Fruit fly (Drosophila melanogaster) whole organism, embryonic: ENCODE measurements around the gene Hpd.

Experiments
- CG10565 ChIP-seq: fragments of 200-800 bp; sonication (Bioruptor generic); optimal IDR thresholded peaks from 3 replicates; lab custom pipeline; 2016; ENCODE audit warnings: missing biosample characterization, mild to moderate bottlenecking, missing genetic modification characterization
- CG10654 ChIP-seq: fragments of 200-800 bp; sonication (Bioruptor generic); optimal IDR thresholded peaks from 2 replicates; lab custom pipeline; 2016; ENCODE audit warnings: missing biosample characterization, missing genetic modification characterization
- CG11456 ChIP-seq: fragments of 200-800 bp; sonication (Bioruptor generic); IDR thresholded peaks from 3 replicates; pipeline ENCODE4 v1.3.6; 2022; ENCODE audit warnings: missing biosample characterization, missing genetic modification characterization
- CG11696 ChIP-seq: fragments of 200-800 bp; sonication (Bioruptor generic); IDR thresholded peaks from 2 replicates; pipeline ENCODE4 v1.3.6; 2022; ENCODE audit warnings: missing biosample characterization, missing genetic modification characterization
- CG12744 ChIP-seq: fragments of 200-800 bp; sonication (Bioruptor generic); optimal IDR thresholded peaks from 2 replicates; lab custom pipeline; 2016; ENCODE audit warnings: missing biosample characterization, missing genetic modification characterization
- CG13624 ChIP-seq: fragments of 200-800 bp; sonication (Bioruptor generic); optimal IDR thresholded peaks from 2 replicates; lab custom pipeline; 2016; ENCODE audit warnings: missing biosample characterization, missing genetic modification characterization
- CG17912 ChIP-seq: fragments of 200-800 bp; sonication (Bioruptor generic); optimal IDR thresholded peaks from 2 replicates; lab custom pipeline; 2018; ENCODE audit warnings: missing biosample characterization, mild to moderate bottlenecking, missing genetic modification characterization
- CG2199 ChIP-seq: fragments of 200-800 bp; sonication (Bioruptor generic); IDR thresholded peaks from 3 replicates; pipeline ENCODE4 v1.3.6; 2022; ENCODE audit warnings: missing biosample characterization, missing genetic modification characterization
- CG32767 ChIP-seq: fragments of 200-800 bp; sonication (Bioruptor generic); IDR thresholded peaks from 2 replicates; pipeline ENCODE4 v1.3.6; 2022; ENCODE audit warnings: missing biosample characterization, missing genetic modification characterization
- CG3407 ChIP-seq: fragments of 200-800 bp; sonication (Bioruptor generic); optimal IDR thresholded peaks from 2 replicates; lab custom pipeline; 2018; ENCODE audit warnings: missing biosample characterization, mild to moderate bottlenecking, missing genetic modification characterization
- CG34224 ChIP-seq: fragments of 200-800 bp; sonication (Bioruptor generic); IDR thresholded peaks from 3 replicates; pipeline ENCODE4 v1.3.6; 2022; ENCODE audit warnings: missing biosample characterization, missing genetic modification characterization; ENCODE audit not compliant: partially characterized antibody
- CG4404 ChIP-seq: fragments of 200-800 bp; sonication (Bioruptor generic); IDR thresholded peaks from 2 replicates; pipeline ENCODE4 v1.3.6; 2022; ENCODE audit warnings: missing biosample characterization, missing genetic modification characterization
- CG8924 ChIP-seq: fragments of 200-800 bp; optimal IDR thresholded peaks from 3 replicates; lab custom pipeline; 2019; ENCODE audit warnings: missing biosample characterization, mild to moderate bottlenecking, missing genetic modification characterization, moderate library complexity
- CG9797 ChIP-seq: fragments of 200-800 bp; sonication (Bioruptor generic); optimal IDR thresholded peaks from 3 replicates; lab custom pipeline; 2018; ENCODE audit warnings: missing biosample characterization, mild to moderate bottlenecking, missing genetic modification characterization
- Camta ChIP-seq: fragments of 200-800 bp; sonication (Bioruptor generic); optimal IDR thresholded peaks from 2 replicates; lab custom pipeline; 2016; ENCODE audit warnings: missing biosample characterization, missing genetic modification characterization
- CoRest ChIP-seq: fragments of 200-800 bp; sonication (Bioruptor generic); optimal IDR thresholded peaks from 3 replicates; lab custom pipeline; 2018; ENCODE audit warnings: missing biosample characterization, mild to moderate bottlenecking, missing genetic modification characterization, moderate library complexity
- CrebB ChIP-seq: fragments of 200-800 bp; sonication (Bioruptor generic); optimal IDR thresholded peaks from 3 replicates; lab custom pipeline; 2018; ENCODE audit warnings: missing biosample characterization, mild to moderate bottlenecking, missing genetic modification characterization
- Dek ChIP-seq: fragments of 200-800 bp; sonication (Bioruptor generic); optimal IDR thresholded peaks from 3 replicates; lab custom pipeline; 2019; ENCODE audit warnings: missing biosample characterization, mild to moderate bottlenecking, missing genetic modification characterization, moderate library complexity
- Gug ChIP-seq: fragments of 200-800 bp; sonication (Bioruptor generic); IDR thresholded peaks from 4 replicates; pipeline ENCODE4 v1.3.6; 2022; ENCODE audit warnings: missing biosample characterization, missing genetic modification characterization
- HLH54F ChIP-seq: fragments of 200-800 bp; sonication (Bioruptor generic); optimal IDR thresholded peaks from 3 replicates; lab custom pipeline; 2016; ENCODE audit warnings: missing biosample characterization, missing genetic modification characterization
- Hr3 ChIP-seq: fragments of 200-800 bp; sonication (Bioruptor generic); optimal IDR thresholded peaks from 3 replicates; lab custom pipeline; 2016; ENCODE audit warnings: missing biosample characterization, missing genetic modification characterization
- Lim3 ChIP-seq: fragments of 200-800 bp; sonication (Bioruptor generic); IDR thresholded peaks from 2 replicates; pipeline ENCODE4 v1.3.6; 2022; ENCODE audit warnings: missing biosample characterization, missing genetic modification characterization
- MTF-1 ChIP-seq: fragments of 200-800 bp; sonication (Bioruptor generic); optimal IDR thresholded peaks from 2 replicates; lab custom pipeline; 2018; ENCODE audit warnings: missing biosample characterization, mild to moderate bottlenecking, missing genetic modification characterization, borderline replicate concordance
- NC2α ChIP-seq: fragments of 200-800 bp; sonication (Bioruptor generic); optimal IDR thresholded peaks from 2 replicates; lab custom pipeline; 2016; ENCODE audit warnings: missing biosample characterization, missing genetic modification characterization
- NK7.1 ChIP-seq: fragments of 200-800 bp; sonication (Bioruptor generic); optimal IDR thresholded peaks from 3 replicates; lab custom pipeline; 2016; ENCODE audit warnings: missing biosample characterization, missing genetic modification characterization
- Sox102F ChIP-seq: fragments of 200-800 bp; sonication (Bioruptor generic); optimal IDR thresholded peaks from 2 replicates; lab custom pipeline; 2018; ENCODE audit warnings: missing biosample characterization, mild to moderate bottlenecking, missing genetic modification characterization, moderate library complexity
- YL-1 ChIP-seq: fragments of 200-800 bp; sonication (Bioruptor generic); optimal IDR thresholded peaks from 3 replicates; lab custom pipeline; 2017; ENCODE audit warnings: missing biosample characterization, mild to moderate bottlenecking, missing genetic modification characterization
- cas ChIP-seq: fragments of 200-800 bp; sonication (Bioruptor generic); IDR thresholded peaks from 2 replicates; pipeline ENCODE4 v1.3.6; 2022; ENCODE audit warnings: missing biosample characterization, missing genetic modification characterization
- corto ChIP-seq: fragments of 200-800 bp; sonication (Bioruptor generic); optimal IDR thresholded peaks from 2 replicates; lab custom pipeline; 2016; ENCODE audit warnings: missing biosample characterization, mild to moderate bottlenecking, missing genetic modification characterization, moderate library complexity
- crp ChIP-seq, 2 experiments: fragments of 200-800 bp; sonication (Bioruptor generic); optimal IDR thresholded peaks; 2 replicates in 1 of 2; 3 replicates in 1 of 2; lab custom pipeline; 2017; ENCODE audit warnings: missing biosample characterization in 2 of 2, missing genetic modification characterization in 2 of 2, mild to moderate bottlenecking in 1 of 2, moderate library complexity in 1 of 2
- dm ChIP-seq: fragments of 200-800 bp; sonication (Bioruptor generic); optimal IDR thresholded peaks from 3 replicates; lab custom pipeline; 2016; ENCODE audit warnings: missing biosample characterization, missing genetic modification characterization
- fru ChIP-seq: fragments of >200 bp; optimal IDR thresholded peaks from 2 replicates; lab custom pipeline; 2017
- gfzf ChIP-seq: fragments of 200-800 bp; sonication (Bioruptor generic); optimal IDR thresholded peaks from 2 replicates; lab custom pipeline; 2016; ENCODE audit warnings: missing biosample characterization, mild to moderate bottlenecking, missing genetic modification characterization, moderate library complexity
- h ChIP-seq: fragments of >200 bp; optimal IDR thresholded peaks from 2 replicates; lab custom pipeline; 2017
- lab ChIP-seq: fragments of 200-800 bp; sonication (Bioruptor generic); optimal IDR thresholded peaks from 3 replicates; lab custom pipeline; 2017; ENCODE audit warnings: missing biosample characterization, missing genetic modification characterization, mild to moderate bottlenecking, moderate library complexity, missing genetic modification reagents
- lilli ChIP-seq: fragments of 200-800 bp; sonication (Bioruptor generic); optimal IDR thresholded peaks from 3 replicates; lab custom pipeline; 2016; ENCODE audit warnings: missing biosample characterization, missing genetic modification characterization
- mam ChIP-seq: fragments of 200-800 bp; sonication (Bioruptor generic); optimal IDR thresholded peaks from 3 replicates; lab custom pipeline; 2016; ENCODE audit warnings: missing biosample characterization, missing genetic modification characterization
- odd ChIP-seq: fragments of 200-800 bp; sonication (Bioruptor generic); optimal IDR thresholded peaks from 2 replicates; lab custom pipeline; 2017; ENCODE audit warnings: missing biosample characterization, mild to moderate bottlenecking, missing genetic modification characterization
- pfk ChIP-seq: fragments of 200-800 bp; sonication (Bioruptor generic); optimal IDR thresholded peaks from 2 replicates; lab custom pipeline; 2018; ENCODE audit warnings: missing biosample characterization, mild to moderate bottlenecking, missing genetic modification characterization, moderate library complexity
- phol ChIP-seq: fragments of 200-800 bp; sonication (Bioruptor generic); optimal IDR thresholded peaks from 3 replicates; lab custom pipeline; 2018; ENCODE audit warnings: missing biosample characterization, mild to moderate bottlenecking, missing genetic modification characterization, moderate library complexity
- pum ChIP-seq: fragments of 200-800 bp; sonication (Bioruptor generic); optimal IDR thresholded peaks from 2 replicates; lab custom pipeline; 2016; ENCODE audit warnings: missing biosample characterization, missing genetic modification characterization
- rib ChIP-seq: fragments of 200-800 bp; sonication (Bioruptor generic); IDR thresholded peaks from 2 replicates; pipeline ENCODE4 v1.3.6; 2022; ENCODE audit warnings: missing biosample characterization, missing genetic modification characterization
- run ChIP-seq: fragments of 200-800 bp; sonication (Bioruptor generic); optimal IDR thresholded peaks from 3 replicates; lab custom pipeline; 2018; ENCODE audit warnings: missing biosample characterization, mild to moderate bottlenecking, missing genetic modification characterization
- sima ChIP-seq: fragments of 200-800 bp; sonication (Bioruptor generic); optimal IDR thresholded peaks from 2 replicates; lab custom pipeline; 2016; ENCODE audit warnings: missing biosample characterization, missing genetic modification characterization
- slbo ChIP-seq: fragments of 200-800 bp; sonication (Bioruptor generic); IDR thresholded peaks from 2 replicates; pipeline ENCODE4 v1.3.6; 2022; ENCODE audit warnings: missing biosample characterization, missing genetic modification characterization
- slp2 ChIP-seq: fragments of 200-800 bp; sonication (Bioruptor generic); optimal IDR thresholded peaks from 2 replicates; lab custom pipeline; 2016; ENCODE audit warnings: missing biosample characterization, missing genetic modification characterization
- so ChIP-seq: fragments of 200-800 bp; sonication (Bioruptor generic); IDR thresholded peaks from 3 replicates; pipeline ENCODE4 v1.3.6; 2022; ENCODE audit warnings: missing biosample characterization, missing genetic modification characterization
- sr ChIP-seq: fragments of 200-800 bp; sonication (Bioruptor generic); IDR thresholded peaks from 3 replicates; pipeline ENCODE4 v1.3.6; 2022; ENCODE audit warnings: missing biosample characterization, missing genetic modification characterization
- stc ChIP-seq: fragments of 200-800 bp; sonication (Bioruptor generic); IDR thresholded peaks from 2 replicates; pipeline ENCODE4 v1.3.6; 2022; ENCODE audit warnings: missing biosample characterization, missing genetic modification characterization
- stwl ChIP-seq: fragments of 200-800 bp; sonication (Bioruptor generic); optimal IDR thresholded peaks from 3 replicates; lab custom pipeline; 2018; ENCODE audit warnings: missing biosample characterization, mild to moderate bottlenecking, missing genetic modification characterization, moderate library complexity

Hpd gene

DNA sequence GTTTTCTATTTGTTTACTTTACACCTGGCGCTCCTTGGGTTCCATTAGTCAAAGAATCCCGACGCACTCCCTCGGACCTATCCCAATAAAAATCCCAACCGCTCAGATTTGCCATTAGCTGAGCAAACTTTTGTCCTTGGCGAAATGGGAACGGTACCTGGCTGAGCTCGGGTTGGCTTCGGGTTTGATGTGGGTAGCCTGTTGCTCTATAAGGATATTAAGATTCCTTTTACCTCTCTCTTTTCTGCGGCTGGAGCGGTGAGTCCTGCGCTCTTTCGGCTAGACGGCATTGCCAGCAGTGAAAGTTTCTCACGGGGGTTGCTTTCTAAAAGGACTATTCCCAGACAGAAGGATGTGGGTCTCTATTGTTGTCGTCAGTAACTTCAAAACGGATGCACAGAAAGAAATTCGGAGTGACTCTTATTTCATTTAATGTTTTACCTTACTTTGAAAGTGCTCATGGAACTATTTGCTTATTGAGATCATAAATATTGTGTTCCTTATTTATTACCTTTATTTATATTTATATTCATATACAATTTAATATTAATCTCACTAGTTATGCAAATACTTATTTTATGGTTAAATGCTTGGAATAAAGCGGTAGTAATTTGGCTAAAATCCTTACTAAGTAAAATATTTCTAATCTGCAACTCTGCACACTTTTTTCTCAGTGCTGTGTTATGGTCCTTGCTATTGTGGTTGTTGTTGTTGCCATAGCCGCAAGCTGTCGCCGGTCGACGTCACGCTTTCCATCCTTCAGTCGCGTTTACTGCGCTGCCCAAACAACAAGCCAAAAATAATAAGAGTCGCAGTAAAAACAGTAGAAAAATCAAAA lies 2.2 kb upstream of the Hpd start, which contains the start of gene CG5910 (continued):
- peak; percentile 95 for TF ChIP-seq CoRest
- no peak for TF ChIP-seq pfk (GFP tag; lab: Kevin White, UChicago)
- peak; percentile 93 for TF ChIP-seq phol
- TF ChIP-seq cas (GFP tag; lab: Robert Waterston, UW), result no peak
- TF ChIP-seq NK7.1 (GFP tag; lab: Kevin White, UChicago), result no peak
- peak; percentile 51; the same call in 1 of the 4 replicates for TF ChIP-seq Gug
- TF ChIP-seq so (GFP tag; lab: Robert Waterston, UW), result peak; percentile 76
- peak; percentile 16 for TF ChIP-seq CG13624 (GFP tag; lab: Kevin White, UChicago)
- no peak for TF ChIP-seq CG34224 (GFP tag; lab: Robert Waterston, UW)
- peak; percentile 74 for TF ChIP-seq CG32767
- no peak for TF ChIP-seq CG17912 (GFP tag; lab: Kevin White, UChicago)
- no peak for TF ChIP-seq NC2α (GFP tag; lab: Kevin White, UChicago)
- TF ChIP-seq CG12744, result no peak
- TF ChIP-seq CG11696, result peak; percentile 66; the same call in 1 of the 2 replicates
- peak; percentile 21 for TF ChIP-seq HLH54F (GFP tag; lab: Kevin White, UChicago)
- peak; percentile 78 for TF ChIP-seq CG3407 (GFP tag; lab: Kevin White, UChicago)
- TF ChIP-seq lilli (GFP tag; lab: Kevin White, UChicago), result peak; percentile 63
- peak; percentile 87 for TF ChIP-seq odd
- peak; percentile 89 for TF ChIP-seq Dek (tag; lab: Kevin White, UChicago)
- 0 out of 2 replicates have a peak, but pooled peaks have one; percentile 19 for TF ChIP-seq Lim3 (GFP tag; lab: Robert Waterston, UW)
- TF ChIP-seq Camta, result no peak
- no peak for TF ChIP-seq CG9797 (GFP tag; lab: Kevin White, UChicago)
- TF ChIP-seq crp (GFP tag; optimal IDR thresholded peaks at IDR 0.05; lab: Kevin White, UChicago), result peak in 1 of 2 experiments; percentile 38
- TF ChIP-seq CrebB, result peak; percentile 81
- TF ChIP-seq fru (lab: Kevin White, UChicago), result no peak
- no peak for TF ChIP-seq CG10565
- TF ChIP-seq Sox102F, result peak; percentile 88
- TF ChIP-seq pum (GFP tag; lab: Kevin White, UChicago), result no peak
- TF ChIP-seq slbo, result peak; percentile 83
- TF ChIP-seq YL-1 (GFP tag; lab: Kevin White, UChicago), result peak; percentile 64
- TF ChIP-seq CG4404 (GFP tag; lab: Robert Waterston, UW), result no peak; the same call in none of the 2 replicates
- no peak for TF ChIP-seq h
- no peak for TF ChIP-seq CG2199 (GFP tag; lab: Robert Waterston, UW)
- TF ChIP-seq sima, result no peak
- TF ChIP-seq rib, result peak; percentile 60
- peak; percentile 84 for TF ChIP-seq run (tag; lab: Kevin White, UChicago)
- no peak for TF ChIP-seq dm
- TF ChIP-seq MTF-1 (GFP tag; lab: Kevin White, UChicago), result peak; percentile 53
- TF ChIP-seq lab (GFP tag; lab: Kevin White, UChicago), result no peak
- peak; percentile 76 for TF ChIP-seq CG10654 (GFP tag; lab: Kevin White, UChicago)
- peak; percentile 53 for TF ChIP-seq mam
- TF ChIP-seq Hr3, result peak; percentile 86
- no peak for TF ChIP-seq stwl (tag; lab: Kevin White, UChicago)
- TF ChIP-seq corto, result no peak
- peak; percentile 63; the same call in 1 of the 3 replicates for TF ChIP-seq CG11456 (GFP tag; lab: Robert Waterston, UW)
- no peak for TF ChIP-seq gfzf (GFP tag; lab: Kevin White, UChicago)
- TF ChIP-seq sr (GFP tag; lab: Robert Waterston, UW), result no peak
- peak; percentile 95 for TF ChIP-seq CG8924 (tag; lab: Kevin White, UChicago)
- peak; percentile 78 for TF ChIP-seq stc (GFP tag; lab: Robert Waterston, UW)
- peak; percentile 34 for TF ChIP-seq slp2 (GFP tag; lab: Kevin White, UChicago)
